Worm (Caenorhabditis elegans): ENCODE measurements around the gene mans-2.
"Not testable (repeated sequence)": the region's sequence is repeated elsewhere in the genome, so short reads cannot be mapped to it uniquely, and the experiment has no call there.

DNA sequence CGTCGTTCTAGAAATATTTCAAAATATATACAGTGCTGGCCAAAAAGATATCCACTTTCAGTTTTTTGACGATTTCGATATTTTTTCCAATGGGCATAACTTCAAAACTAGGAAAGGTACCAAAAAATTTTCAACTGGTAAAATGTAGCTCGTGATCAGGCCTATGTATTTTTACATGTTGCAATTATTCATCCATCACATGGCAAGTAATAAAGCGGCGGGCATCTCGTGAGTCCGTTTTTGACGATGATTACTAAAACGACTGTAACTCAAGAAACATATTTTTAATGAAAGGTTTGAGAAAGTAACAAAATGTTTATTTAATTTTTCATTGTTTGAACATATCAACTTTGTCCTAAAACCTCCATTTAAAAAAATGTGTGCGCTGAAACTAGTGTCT is 34.7 kb upstream of the mans-2 start, which contains the start of gene F10C2.3:
- TF ChIP-seq lin-15B, mep-1 (tag; optimal IDR thresholded peaks at IDR 0.05): not testable (repeated sequence)

Measured in whole organism, L4 larva.